Fruit fly (Drosophila melanogaster) whole organism, embryonic: ENCODE results near the gene CG46456.
A peak's percentile ranks its signal among the peaks of the same experiment; 100 is the strongest.

Experiments used
- ATbp ChIP-seq: fragments of 200-800 bp; sonication (Bioruptor generic); optimal IDR thresholded peaks from 2 replicates; lab custom pipeline; 2017; ENCODE audit warnings: missing biosample characterization, mild to moderate bottlenecking, missing genetic modification characterization, missing genetic modification reagents
- Abd-B ChIP-seq: fragments of 200-800 bp; sonication (Bioruptor generic); optimal IDR thresholded peaks from 2 replicates; lab custom pipeline; 2018; ENCODE audit warnings: missing biosample characterization, mild to moderate bottlenecking, missing genetic modification characterization, moderate library complexity
- Ada2b ChIP-seq: fragments of 200-800 bp; sonication (Bioruptor generic); IDR thresholded peaks from 2 replicates; pipeline ENCODE4 v1.3.6; 2022; ENCODE audit warnings: missing biosample characterization, missing genetic modification characterization
- BEAF-32 ChIP-seq: fragments of 200-800 bp; sonication (Bioruptor generic); optimal IDR thresholded peaks from 3 replicates; lab custom pipeline; 2017; ENCODE audit warnings: missing biosample characterization, missing genetic modification characterization, mild to moderate bottlenecking, moderate library complexity, missing genetic modification reagents
- CG12219 ChIP-seq: fragments of 200-800 bp; sonication (Bioruptor generic); optimal IDR thresholded peaks from 3 replicates; lab custom pipeline; 2018; ENCODE audit warnings: missing biosample characterization, mild to moderate bottlenecking, missing genetic modification characterization
- CG1233 ChIP-seq: fragments of 200-800 bp; sonication (Bioruptor generic); optimal IDR thresholded peaks from 4 replicates; lab custom pipeline; 2018; ENCODE audit warnings: missing biosample characterization, mild to moderate bottlenecking, missing genetic modification characterization
- CG12391 ChIP-seq: fragments of 200-800 bp; sonication (Bioruptor generic); optimal IDR thresholded peaks from 3 replicates; lab custom pipeline; 2018; ENCODE audit warnings: missing biosample characterization, mild to moderate bottlenecking, missing genetic modification characterization, moderate library complexity
- CG14050 ChIP-seq: fragments of 200-800 bp; sonication (Bioruptor generic); IDR thresholded peaks from 3 replicates; pipeline ENCODE4 v1.3.6; 2022; ENCODE audit warnings: missing biosample characterization, missing genetic modification characterization
- CG15479 ChIP-seq: fragments of 200-800 bp; sonication (Bioruptor generic); optimal IDR thresholded peaks from 3 replicates; lab custom pipeline; 2019; ENCODE audit warnings: missing biosample characterization, mild to moderate bottlenecking, missing genetic modification characterization, moderate library complexity
- CG1792 ChIP-seq: fragments of 200-800 bp; sonication (Bioruptor generic); optimal IDR thresholded peaks from 2 replicates; lab custom pipeline; 2016; ENCODE audit warnings: missing biosample characterization, missing genetic modification characterization
- CG1832 ChIP-seq: fragments of 200-800 bp; sonication (Bioruptor generic); optimal IDR thresholded peaks from 2 replicates; lab custom pipeline; 2017; ENCODE audit warnings: missing biosample characterization, mild to moderate bottlenecking, missing genetic modification characterization, inconsistent platforms
- CG2199 ChIP-seq: fragments of 200-800 bp; sonication (Bioruptor generic); IDR thresholded peaks from 3 replicates; pipeline ENCODE4 v1.3.6; 2022; ENCODE audit warnings: missing biosample characterization, missing genetic modification characterization
- CG30020 ChIP-seq: fragments of 200-800 bp; optimal IDR thresholded peaks from 2 replicates; lab custom pipeline; 2019; ENCODE audit warnings: missing biosample characterization, mild to moderate bottlenecking, missing genetic modification characterization, moderate library complexity
- CG33557 ChIP-seq: fragments of 200-800 bp; sonication (Bioruptor generic); optimal IDR thresholded peaks from 2 replicates; lab custom pipeline; 2019; ENCODE audit warnings: missing biosample characterization, mild to moderate bottlenecking, missing genetic modification characterization, moderate library complexity
- CG4328 ChIP-seq: fragments of 200-800 bp; sonication (Bioruptor generic); optimal IDR thresholded peaks from 3 replicates; lab custom pipeline; 2017; ENCODE audit warnings: missing biosample characterization, missing genetic modification reagents, missing genetic modification characterization
- CG4854 ChIP-seq: fragments of 200-800 bp; sonication (Bioruptor generic); optimal IDR thresholded peaks from 2 replicates; lab custom pipeline; 2016; ENCODE audit warnings: missing biosample characterization, missing genetic modification characterization, inconsistent platforms
- CG6765 ChIP-seq: fragments of 200-800 bp; sonication (Bioruptor generic); optimal IDR thresholded peaks from 3 replicates; lab custom pipeline; 2017; ENCODE audit warnings: missing biosample characterization, mild to moderate bottlenecking, missing genetic modification characterization
- CG8359 ChIP-seq: fragments of 200-800 bp; sonication (Bioruptor generic); optimal IDR thresholded peaks from 2 replicates; lab custom pipeline; 2017; ENCODE audit warnings: missing biosample characterization, mild to moderate bottlenecking, missing genetic modification characterization, borderline replicate concordance
- CG9437 ChIP-seq: fragments of 200-800 bp; sonication (Bioruptor generic); optimal IDR thresholded peaks from 2 replicates; lab custom pipeline; 2018; ENCODE audit warnings: missing biosample characterization, mild to moderate bottlenecking, missing genetic modification characterization
- CG9609 ChIP-seq: fragments of 200-800 bp; sonication (Bioruptor generic); optimal IDR thresholded peaks from 3 replicates; lab custom pipeline; 2016; ENCODE audit warnings: missing biosample characterization, missing genetic modification characterization
- CG9932 ChIP-seq: fragments of 200-800 bp; sonication (Bioruptor generic); IDR thresholded peaks from 2 replicates; pipeline ENCODE4 v1.3.6; 2022; ENCODE audit warnings: missing biosample characterization, missing genetic modification characterization
- Deaf1 ChIP-seq: fragments of 200-800 bp; optimal IDR thresholded peaks from 3 replicates; lab custom pipeline; 2019; ENCODE audit warnings: missing biosample characterization, mild to moderate bottlenecking, missing genetic modification characterization, moderate library complexity
- E2f2 ChIP-seq: fragments of 200-800 bp; sonication (Bioruptor generic); IDR thresholded peaks from 2 replicates; pipeline ENCODE4 v1.3.6; 2022; ENCODE audit warnings: missing biosample characterization, missing genetic modification characterization
- Eip74EF ChIP-seq, 2 experiments: fragments of 200-800 bp in 1 of 2; fragments of >200 bp in 1 of 2; sonication (Bioruptor generic) in 1 of 2; optimal IDR thresholded peaks; 2 replicates each; lab custom pipeline; 2017 to 2019; ENCODE audit warnings: missing biosample characterization in 2 of 2, missing genetic modification characterization in 2 of 2, mild to moderate bottlenecking in 1 of 2, moderate library complexity in 1 of 2
- HLH4C ChIP-seq: fragments of 200-800 bp; sonication (Bioruptor generic); IDR thresholded peaks from 3 replicates; pipeline ENCODE4 v1.3.6; 2022; ENCODE audit warnings: missing biosample characterization, missing genetic modification characterization; ENCODE audit not compliant: partially characterized antibody
- HLH54F ChIP-seq: fragments of 200-800 bp; sonication (Bioruptor generic); optimal IDR thresholded peaks from 3 replicates; lab custom pipeline; 2016; ENCODE audit warnings: missing biosample characterization, missing genetic modification characterization
- Oaz ChIP-seq: fragments of 200-800 bp; sonication (Bioruptor generic); IDR thresholded peaks from 2 replicates; pipeline ENCODE4 v1.3.6; 2022; ENCODE audit warnings: missing biosample characterization, missing genetic modification characterization
- Scr ChIP-seq: fragments of 200-800 bp; sonication (Bioruptor generic); IDR thresholded peaks from 2 replicates; pipeline ENCODE4 v1.3.6; 2022; ENCODE audit warnings: missing biosample characterization, missing genetic modification characterization; ENCODE audit not compliant: partially characterized antibody
- Trl ChIP-seq, 3 experiments: fragments of >200 bp in 2 of 3; fragments of 200-800 bp in 1 of 3; sonication (Bioruptor generic) in 1 of 3; optimal IDR thresholded peaks; 2 replicates in 1 of 3; 3 replicates in 2 of 3; lab custom pipeline; 2016 to 2017; ENCODE audit warnings: missing biosample characterization in 1 of 3, missing genetic modification characterization in 1 of 3
- cad ChIP-seq: fragments of >200 bp; optimal IDR thresholded peaks from 2 replicates; lab custom pipeline; 2017; ENCODE audit warnings: missing biosample characterization, missing genetic modification characterization
- da ChIP-seq: fragments of 200-800 bp; sonication (Bioruptor generic); optimal IDR thresholded peaks from 2 replicates; lab custom pipeline; 2016; ENCODE audit warnings: missing biosample characterization, missing genetic modification characterization
- disco-r ChIP-seq: fragments of 200-800 bp; sonication (Bioruptor generic); optimal IDR thresholded peaks from 2 replicates; lab custom pipeline; 2016; ENCODE audit warnings: missing biosample characterization, missing genetic modification characterization
- dysf ChIP-seq: fragments of 200-800 bp; sonication (Bioruptor generic); IDR thresholded peaks from 3 replicates; pipeline ENCODE4 v1.3.6; 2022; ENCODE audit warnings: missing biosample characterization, missing genetic modification characterization
- exex ChIP-seq: fragments of 200-800 bp; sonication (Bioruptor generic); optimal IDR thresholded peaks from 4 replicates; lab custom pipeline; 2018; ENCODE audit warnings: missing biosample characterization, mild to moderate bottlenecking, missing genetic modification characterization, moderate library complexity
- fd102C ChIP-seq: fragments of 200-800 bp; sonication (Bioruptor generic); optimal IDR thresholded peaks from 2 replicates; lab custom pipeline; 2018; ENCODE audit warnings: missing biosample characterization, mild to moderate bottlenecking, missing genetic modification characterization, moderate library complexity
- gfzf ChIP-seq: fragments of 200-800 bp; sonication (Bioruptor generic); optimal IDR thresholded peaks from 2 replicates; lab custom pipeline; 2016; ENCODE audit warnings: missing biosample characterization, mild to moderate bottlenecking, missing genetic modification characterization, moderate library complexity
- kay ChIP-seq: fragments of 200-800 bp; sonication (Bioruptor generic); optimal IDR thresholded peaks from 2 replicates; lab custom pipeline; 2016; ENCODE audit warnings: missing biosample characterization, missing genetic modification characterization
- klu ChIP-seq: fragments of 200-800 bp; sonication (Bioruptor generic); IDR thresholded peaks from 2 replicates; pipeline ENCODE4 v1.3.6; 2022; ENCODE audit warnings: missing biosample characterization, missing genetic modification characterization
- odd ChIP-seq: fragments of 200-800 bp; sonication (Bioruptor generic); optimal IDR thresholded peaks from 2 replicates; lab custom pipeline; 2017; ENCODE audit warnings: missing biosample characterization, mild to moderate bottlenecking, missing genetic modification characterization
- org-1 ChIP-seq: fragments of 200-800 bp; sonication (Bioruptor generic); optimal IDR thresholded peaks from 2 replicates; lab custom pipeline; 2017; ENCODE audit warnings: missing biosample characterization, missing genetic modification characterization
- otp ChIP-seq: fragments of 200-800 bp; sonication (Bioruptor generic); IDR thresholded peaks from 3 replicates; pipeline ENCODE4, ENCODE4 v1.3.6; 2022; ENCODE audit warnings: missing biosample characterization, missing genetic modification characterization
- peb ChIP-seq: fragments of 200-800 bp; sonication (Bioruptor generic); IDR thresholded peaks from 2 replicates; pipeline ENCODE4 v1.3.6; 2022; ENCODE audit warnings: missing biosample characterization, missing genetic modification characterization
- phol ChIP-seq: fragments of 200-800 bp; sonication (Bioruptor generic); optimal IDR thresholded peaks from 3 replicates; lab custom pipeline; 2018; ENCODE audit warnings: missing biosample characterization, mild to moderate bottlenecking, missing genetic modification characterization, moderate library complexity
- pita ChIP-seq: fragments of 200-800 bp; sonication (Bioruptor generic); optimal IDR thresholded peaks from 2 replicates; lab custom pipeline; 2017; ENCODE audit warnings: missing biosample characterization, mild to moderate bottlenecking, missing genetic modification characterization
- schlank ChIP-seq: fragments of 200-800 bp; sonication (Bioruptor generic); optimal IDR thresholded peaks from 2 replicates; lab custom pipeline; 2018; ENCODE audit warnings: missing biosample characterization, mild to moderate bottlenecking, missing genetic modification characterization
- sim ChIP-seq: fragments of 200-800 bp; sonication (Bioruptor generic); IDR thresholded peaks from 2 replicates; pipeline ENCODE4 v1.3.6; 2022; ENCODE audit warnings: missing biosample characterization, missing genetic modification characterization
- so ChIP-seq: fragments of 200-800 bp; sonication (Bioruptor generic); IDR thresholded peaks from 3 replicates; pipeline ENCODE4 v1.3.6; 2022; ENCODE audit warnings: missing biosample characterization, missing genetic modification characterization

Gene CG46456

DNA sequence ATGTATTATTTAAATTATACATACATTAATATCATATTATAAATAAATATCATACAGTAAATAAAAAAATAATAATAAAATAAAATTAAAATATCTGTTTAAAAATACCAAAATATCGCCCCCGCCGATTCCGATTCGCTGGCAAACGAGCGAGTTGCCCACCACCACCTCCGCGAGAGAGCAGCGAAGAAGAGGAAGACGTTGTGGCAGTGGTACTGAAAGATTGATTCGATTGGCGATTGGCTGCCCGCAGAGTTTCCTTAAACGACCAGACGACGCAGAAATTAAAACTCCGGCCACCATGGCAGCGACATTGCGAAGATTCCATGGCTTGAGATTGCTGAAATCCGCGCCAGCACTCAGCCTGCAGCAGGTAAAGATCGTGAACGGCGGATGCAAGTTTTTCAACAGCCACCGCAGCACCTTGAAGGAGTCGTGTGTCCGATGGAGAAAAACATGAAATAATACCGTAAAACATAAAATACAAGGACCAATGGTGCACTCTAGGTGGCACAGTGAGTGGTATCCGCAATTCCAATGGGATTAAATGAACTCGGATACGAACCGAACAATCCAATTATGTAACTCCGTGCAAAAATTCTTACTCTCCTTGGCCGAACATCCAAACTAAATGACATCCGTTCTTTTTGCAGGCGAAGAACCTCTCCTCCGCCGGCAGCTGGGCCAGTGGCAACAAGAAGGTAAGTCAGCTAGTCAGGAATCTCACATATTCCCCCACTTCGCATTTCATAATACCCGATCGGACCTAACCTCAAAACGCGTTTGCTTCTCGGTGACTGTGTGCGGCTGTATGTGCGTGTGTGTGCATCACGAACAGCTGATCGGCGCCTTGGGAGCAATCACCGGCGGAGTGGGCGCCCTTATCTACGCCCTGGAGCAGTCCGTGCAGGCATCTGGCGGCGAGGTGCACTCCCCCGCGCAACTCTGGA, 5.2 kb upstream of the CG46456 start, which contains the start of gene Cyt-c1 (continued):
- TF ChIP-seq CG1792 (GFP tag; lab: Kevin White, UChicago) (no peak), Scr (GFP tag; lab: Robert Waterston, UW) (peak; percentile 75), CG14050 (GFP tag; lab: Robert Waterston, UW) (no peak), disco-r (GFP tag; lab: Kevin White, UChicago) (no peak), kay (GFP tag; lab: Kevin White, UChicago) (no peak), CG2199 (no peak), schlank (tag; lab: Kevin White, UChicago) (no peak), peb (no peak), gfzf (peak; percentile 8), Trl (optimal IDR thresholded peaks at IDR 0.05; lab: Kevin White, UChicago) (peak in 1 of 2 experiments; percentile 16), Trl (GFP tag; optimal IDR thresholded peaks at IDR 0.05; lab: Kevin White, UChicago) (no peak), CG1233 (no peak), pita (GFP tag; lab: Kevin White, UChicago) (no peak), CG33557 (GFP tag; lab: Kevin White, UChicago) (no peak), dysf (GFP tag; lab: Robert Waterston, UW) (no peak; the same call in 2 of the 3 replicates), CG15479 (no peak), CG12219 (GFP tag; lab: Kevin White, UChicago) (no peak), so (GFP tag; lab: Robert Waterston, UW) (no peak), CG12391 (tag; lab: Kevin White, UChicago) (peak; percentile 26), CG4328 (no peak), Oaz (GFP tag; lab: Robert Waterston, UW) (no peak), BEAF-32 (GFP tag; lab: Kevin White, UChicago) (peak; percentile 61), HLH54F (GFP tag; lab: Kevin White, UChicago) (no peak), da (no peak), odd (GFP tag; lab: Kevin White, UChicago) (no peak), cad (GFP tag; lab: Kevin White, UChicago) (no peak), CG4854 (GFP tag; lab: Kevin White, UChicago) (no peak), HLH4C (GFP tag; lab: Robert Waterston, UW) (peak; percentile 21; the same call in 1 of the 3 replicates), CG9437 (GFP tag; lab: Kevin White, UChicago) (no peak), Ada2b (0 out of 2 replicates have a peak, but pooled peaks have one; percentile 12), Deaf1 (tag; lab: Kevin White, UChicago) (no peak), CG30020 (no peak), sim (GFP tag; lab: Robert Waterston, UW) (no peak), otp (GFP tag; lab: Robert Waterston, UW) (no peak), Eip74EF (GFP tag; optimal IDR thresholded peaks at IDR 0.05; lab: Kevin White, UChicago) (no peak), CG6765 (GFP tag; lab: Kevin White, UChicago) (no peak), CG9609 (no peak), org-1 (GFP tag; lab: Kevin White, UChicago) (no peak), klu (GFP tag; lab: Robert Waterston, UW) (no peak), CG1832 (GFP tag; lab: Kevin White, UChicago) (no peak), Abd-B (no peak), exex (no peak), phol (tag; lab: Kevin White, UChicago) (no peak), ATbp (GFP tag; lab: Kevin White, UChicago) (no peak), E2f2 (GFP tag; lab: Robert Waterston, UW) (0 out of 2 replicates have a peak, but pooled peaks have one; percentile 11), fd102C (GFP tag; lab: Kevin White, UChicago) (no peak), CG8359 (GFP tag; lab: Kevin White, UChicago) (no peak), CG9932 (GFP tag; lab: Robert Waterston, UW) (peak; percentile 65)
